Worm (Caenorhabditis elegans) whole organism, L2 larva: ENCODE data around the gene hot-9.
"Not testable (repeated sequence)": the region's sequence is repeated elsewhere in the genome, so short reads cannot be mapped to it uniquely, and the experiment has no call there.

Experiments
- C34F6.9 ChIP-seq: fragments of 150-350 bp; optimal IDR thresholded peaks from 2 replicates; lab custom pipeline; 2014; ENCODE audit warnings: missing biosample characterization, missing genetic modification characterization
- F13H6.1 ChIP-seq: sonication (generic microtip); optimal IDR thresholded peaks from 2 replicates; lab custom pipeline; 2016; ENCODE audit warnings: missing genetic modification characterization, missing compliant biosample characterization
- R02D3.7 ChIP-seq: fragments of 150-350 bp; optimal IDR thresholded peaks from 2 replicates; lab custom pipeline; 2014; ENCODE audit warnings: missing biosample characterization, missing genetic modification characterization
- Y55F3AM.14 ChIP-seq: fragments of 200-800 bp; sonication (Bioruptor generic); optimal IDR thresholded peaks from 2 replicates; lab custom pipeline; 2018; ENCODE audit warnings: mild to moderate bottlenecking, missing genetic modification characterization, missing compliant biosample characterization
- blmp-1 ChIP-seq: sonication (generic microtip); optimal IDR thresholded peaks from 2 replicates; lab custom pipeline; 2017; ENCODE audit warnings: missing genetic modification characterization, mild to moderate bottlenecking, missing compliant biosample characterization, antibody characterized with exemption, moderate library complexity; ENCODE audit not compliant: insufficient read depth
- ceh-82 ChIP-seq: fragments of 150-350 bp; optimal IDR thresholded peaks from 2 replicates; lab custom pipeline; 2014; ENCODE audit warnings: missing biosample characterization, missing genetic modification characterization
- dmd-4 ChIP-seq: sonication (generic microtip); optimal IDR thresholded peaks from 2 replicates; lab custom pipeline; 2017; ENCODE audit warnings: missing biosample characterization, missing genetic modification characterization
- egl-27 ChIP-seq: sonication (generic microtip); optimal IDR thresholded peaks from 3 replicates; lab custom pipeline; 2017; ENCODE audit warnings: missing biosample characterization, missing genetic modification reagents, missing genetic modification characterization
- elt-1 ChIP-seq: fragments of 150-350 bp; optimal IDR thresholded peaks from 2 replicates; lab custom pipeline; 2014; ENCODE audit warnings: missing biosample characterization, missing genetic modification characterization
- fos-1 ChIP-seq: fragments of 150-350 bp; optimal IDR thresholded peaks from 2 replicates; lab custom pipeline; 2014; ENCODE audit warnings: missing biosample characterization, missing genetic modification characterization
- lsy-2 ChIP-seq, 2 experiments: fragments of 150-350 bp in 1 of 2; sonication (generic microtip) in 1 of 2; optimal IDR thresholded peaks; 2 replicates each; lab custom pipeline; 2014 to 2017; ENCODE audit warnings: missing biosample characterization in 2 of 2, missing genetic modification characterization in 2 of 2
- mbf-1 ChIP-seq: sonication (generic microtip); optimal IDR thresholded peaks from 2 replicates; lab custom pipeline; 2017; ENCODE audit warnings: missing biosample characterization, missing genetic modification characterization
- nhr-10 ChIP-seq: sonication (generic microtip); optimal IDR thresholded peaks from 2 replicates; lab custom pipeline; 2017; ENCODE audit warnings: missing biosample characterization, missing genetic modification characterization
- nhr-11 ChIP-seq: fragments of 150-350 bp; optimal IDR thresholded peaks from 2 replicates; lab custom pipeline; 2014; ENCODE audit warnings: missing biosample characterization, missing genetic modification characterization
- nhr-129 ChIP-seq: fragments of 150-350 bp; optimal IDR thresholded peaks from 2 replicates; lab custom pipeline; 2014; ENCODE audit warnings: missing biosample characterization, missing genetic modification characterization
- nhr-21 ChIP-seq: fragments of 150-350 bp; optimal IDR thresholded peaks from 2 replicates; lab custom pipeline; 2014; ENCODE audit warnings: missing biosample characterization, missing genetic modification characterization
- nhr-23 ChIP-seq: fragments of 150-350 bp; optimal IDR thresholded peaks from 2 replicates; lab custom pipeline; 2014; ENCODE audit warnings: missing biosample characterization, missing genetic modification reagents, missing genetic modification characterization
- nhr-25 ChIP-seq: fragments of 150-350 bp; sonication (generic microtip); optimal IDR thresholded peaks from 3 replicates; lab custom pipeline; 2014; ENCODE audit warnings: missing biosample characterization, missing genetic modification characterization
- nhr-6 ChIP-seq: fragments of 150-350 bp; optimal IDR thresholded peaks from 2 replicates; lab custom pipeline; 2014; ENCODE audit warnings: missing biosample characterization, missing genetic modification characterization
- sem-4 ChIP-seq: fragments of 150-350 bp; optimal IDR thresholded peaks from 2 replicates; lab custom pipeline; 2014; ENCODE audit warnings: missing biosample characterization, missing genetic modification reagents, missing genetic modification characterization
- skn-1 ChIP-seq: sonication (generic microtip); optimal IDR thresholded peaks from 2 replicates; lab custom pipeline; 2017; ENCODE audit warnings: missing biosample characterization, missing genetic modification characterization
- sma-3 ChIP-seq: sonication (generic microtip); optimal IDR thresholded peaks from 2 replicates; lab custom pipeline; 2016; ENCODE audit warnings: missing genetic modification reagents, missing genetic modification characterization, missing compliant biosample characterization
- sma-9 ChIP-seq, 2 experiments: fragments of 150-350 bp in 1 of 2; sonication (generic microtip) in 1 of 2; optimal IDR thresholded peaks; 2 replicates each; lab custom pipeline; 2014 to 2016; ENCODE audit warnings: missing genetic modification characterization in 2 of 2, mild to moderate bottlenecking in 1 of 2, missing biosample characterization in 1 of 2, missing compliant biosample characterization in 1 of 2, missing genetic modification reagents in 1 of 2, moderate library complexity in 1 of 2
- unc-39 ChIP-seq: fragments of 150-350 bp; optimal IDR thresholded peaks from 2 replicates; lab custom pipeline; 2014; ENCODE audit warnings: missing biosample characterization, missing genetic modification characterization
- unc-55 ChIP-seq: fragments of 150-350 bp; sonication (generic microtip); optimal IDR thresholded peaks from 3 replicates; lab custom pipeline; 2014; ENCODE audit warnings: missing biosample characterization, missing genetic modification reagents, missing genetic modification characterization
- unc-62 ChIP-seq: fragments of 150-350 bp; optimal IDR thresholded peaks from 2 replicates; lab custom pipeline; 2014; ENCODE audit warnings: missing biosample characterization, missing genetic modification reagents, missing genetic modification characterization
- ztf-1 ChIP-seq: fragments of 200-800 bp; sonication (Bioruptor generic); conservative IDR thresholded peaks from 2 replicates; pipeline ENCODE4 v1.3.6; 2022; ENCODE audit warnings: missing genetic modification characterization, missing compliant biosample characterization
- ztf-11 ChIP-seq: sonication (generic microtip); optimal IDR thresholded peaks from 2 replicates; lab custom pipeline; 2017; ENCODE audit warnings: missing biosample characterization, missing genetic modification characterization

Gene hot-9

DNA sequence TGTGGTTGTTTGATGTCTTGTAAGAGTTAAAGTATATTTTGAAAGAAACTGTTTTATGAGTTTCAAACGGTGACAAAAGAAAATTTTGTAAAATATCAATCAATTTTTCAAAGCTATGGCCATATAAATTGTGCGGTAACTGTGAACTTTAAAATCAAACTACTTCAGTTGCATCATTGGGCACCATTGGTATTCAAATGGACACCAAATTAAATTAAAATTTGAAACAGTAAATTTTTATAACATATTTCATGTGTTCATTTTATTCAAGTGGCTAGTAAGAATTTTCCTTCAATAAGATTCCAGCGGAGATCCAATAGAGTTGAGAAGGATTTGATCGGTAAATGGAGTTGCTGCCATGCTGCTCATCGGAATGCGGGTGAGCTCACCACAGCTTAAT is 13.9 kb downstream of the hot-9 start:
- TF ChIP-seq mbf-1 (tag; lab: Kevin White, UChicago) = no peak
- no peak for TF ChIP-seq Y55F3AM.14 (GFP tag; lab: Kevin White, UChicago)
- no peak for TF ChIP-seq nhr-10 (tag; lab: Kevin White, UChicago)
- TF ChIP-seq R02D3.7 = no peak
- TF ChIP-seq egl-27 (tag; lab: Kevin White, UChicago) = no peak
- no peak for TF ChIP-seq lsy-2 (tag; optimal IDR thresholded peaks at IDR 0.05; lab: Kevin White, UChicago)
- no peak for TF ChIP-seq nhr-21 (tag; lab: Kevin White, UChicago)
- no peak for TF ChIP-seq unc-55 (GFP tag; lab: Kevin White, UChicago)
- TF ChIP-seq sma-9 (GFP tag; optimal IDR thresholded peaks at IDR 0.05; lab: Kevin White, UChicago) = no peak
- no peak for TF ChIP-seq sma-9 (tag; optimal IDR thresholded peaks at IDR 0.05; lab: Kevin White, UChicago)

DNA sequence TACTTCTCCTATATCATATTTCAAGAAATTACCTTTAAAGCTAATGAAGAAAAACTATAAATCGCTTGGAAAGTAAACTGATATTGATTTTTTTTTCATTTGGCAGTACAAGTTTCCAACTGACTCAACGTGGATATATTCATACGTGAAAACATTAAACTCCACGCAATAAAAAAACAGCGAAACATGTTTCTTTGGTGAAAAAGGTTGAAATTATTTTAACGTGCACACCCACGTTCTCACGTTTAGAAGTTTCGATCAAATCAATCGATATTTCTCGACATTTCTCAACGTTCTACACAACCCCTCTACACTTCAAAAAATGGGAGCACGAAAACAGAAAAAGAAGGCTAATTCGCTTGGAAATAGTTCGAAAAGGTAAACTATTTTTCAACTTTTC is 16.3 kb downstream of the hot-9 start, which contains the start of the genes best-6 and C09B9.2:
Gene best-6 (minus strand): TSS at position 101 of the 400 bp plus-strand sequence.
Gene C09B9.2 (plus strand): TSS at position 314 of the 400 bp plus-strand sequence.
- TF ChIP-seq nhr-10 (tag; lab: Kevin White, UChicago) = no peak

DNA sequence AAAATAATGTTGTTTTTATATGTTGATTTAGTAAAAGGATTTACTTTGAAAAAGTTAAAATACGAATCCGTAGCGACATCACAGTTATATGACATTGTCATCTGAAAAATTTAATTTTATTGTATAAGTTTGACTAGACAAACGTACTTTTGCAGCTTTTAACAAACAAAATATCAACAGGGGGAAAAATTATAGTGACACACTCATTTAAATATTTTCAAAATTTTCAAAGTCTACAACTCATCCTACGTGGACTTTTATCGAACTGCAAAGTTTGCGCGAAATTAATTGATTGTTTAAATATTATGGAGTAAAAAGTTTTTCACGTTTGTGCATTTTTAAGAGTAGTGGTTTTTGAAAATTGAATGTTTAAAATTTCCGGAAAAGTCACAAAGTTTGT is 19.6 kb downstream of the hot-9 start, which contains the start of gene C09B9.85:
Gene C09B9.85 (minus strand): TSS at position 101 of the 400 bp plus-strand sequence.
- TF ChIP-seq ztf-1 (GFP tag; lab: Robert Waterston, UW) = no peak
- no peak for TF ChIP-seq sma-3 (GFP tag; lab: Kevin White, UChicago)
- TF ChIP-seq, all 48 proteins: peak for 0

DNA sequence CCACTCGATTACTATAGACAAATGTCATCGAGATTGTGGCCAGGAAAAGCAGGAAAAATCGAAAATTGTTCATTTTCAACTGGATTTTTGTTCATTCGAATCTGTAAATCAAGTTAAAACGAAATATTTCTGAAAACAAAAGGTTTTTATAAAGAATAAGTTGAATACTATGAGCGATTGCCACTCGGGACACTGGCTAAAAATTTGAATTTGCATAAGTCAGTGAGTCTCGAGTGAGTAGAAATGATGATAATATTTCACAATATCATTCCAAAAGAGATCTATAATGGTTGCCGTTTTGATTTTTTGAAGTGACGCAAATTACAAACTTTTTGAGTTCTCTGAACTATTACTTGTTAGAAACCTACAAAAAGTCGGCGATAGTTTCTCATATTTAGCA is 24.8 kb downstream of the hot-9 start, which contains the start of gene T28H11.8:
Gene T28H11.8 (minus strand): TSS at position 101 of the 400 bp plus-strand sequence.
- TF ChIP-seq C34F6.9 (tag; lab: Kevin White, UChicago) (no peak), egl-27 (tag; lab: Kevin White, UChicago) (no peak), nhr-129 (tag; lab: Kevin White, UChicago) (no peak), nhr-10 (tag; lab: Kevin White, UChicago) (no peak), sem-4 (no peak), R02D3.7 (no peak), nhr-6 (tag; lab: Kevin White, UChicago) (no peak), unc-62 (GFP tag; lab: Kevin White, UChicago) (no peak), ceh-82 (tag; lab: Kevin White, UChicago) (no peak), skn-1 (tag; lab: Kevin White, UChicago) (no peak), unc-39 (tag; lab: Kevin White, UChicago) (no peak), ztf-1 (GFP tag; lab: Robert Waterston, UW) (no peak), mbf-1 (tag; lab: Kevin White, UChicago) (no peak), ztf-11 (no peak), nhr-23 (tag; lab: Kevin White, UChicago) (no peak), nhr-11 (tag; lab: Kevin White, UChicago) (no peak), blmp-1 (tag; lab: Kevin White, UChicago) (no peak), F13H6.1 (no peak), elt-1 (tag; lab: Kevin White, UChicago) (no peak), fos-1 (no peak)

DNA sequence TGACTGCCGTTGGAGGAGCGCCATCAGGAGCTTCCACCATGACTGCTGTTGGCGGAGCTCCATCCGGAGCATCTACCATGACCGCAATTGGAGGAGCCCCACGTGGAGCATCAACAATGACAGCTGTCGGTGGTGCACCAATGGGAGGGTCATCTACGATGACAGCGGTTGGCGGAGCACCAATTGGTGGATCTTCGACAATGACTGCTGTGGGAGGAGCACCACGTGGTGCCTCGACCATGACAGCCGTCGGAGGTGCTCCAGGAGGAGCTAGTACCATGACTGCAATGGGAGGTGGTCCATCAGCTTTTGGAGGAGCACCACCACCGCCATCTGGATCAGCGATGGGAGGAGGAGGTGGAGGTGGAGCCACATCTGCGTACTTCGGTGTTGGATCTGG is 28.2 kb downstream of the hot-9 start, which contains the start of gene T28H11.7:
Gene T28H11.7 (minus strand): TSS at position 101 of the 400 bp plus-strand sequence.
- TF ChIP-seq nhr-23 (tag; lab: Kevin White, UChicago); Y55F3AM.14 (GFP tag; lab: Kevin White, UChicago); C34F6.9 (tag; lab: Kevin White, UChicago): not testable (repeated sequence)

DNA sequence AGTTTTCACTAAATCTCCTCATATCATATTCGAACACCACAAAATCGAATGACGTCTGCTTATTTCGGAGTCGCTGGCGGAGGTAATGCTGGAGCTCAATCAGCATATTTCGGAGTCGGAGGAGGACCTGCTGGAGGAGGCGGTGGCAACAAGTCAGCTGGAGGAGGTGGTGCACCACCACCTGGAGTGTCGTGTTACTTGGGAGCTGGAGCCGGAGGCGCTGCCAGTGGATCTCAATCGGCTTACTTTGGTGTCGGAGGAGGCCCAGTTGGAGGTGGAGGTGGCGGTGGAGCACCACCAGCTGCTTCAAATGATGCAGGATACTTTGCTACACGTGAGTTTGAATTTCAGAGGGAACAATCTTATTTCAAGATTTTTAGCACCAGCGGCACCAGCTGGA is 28.8 kb downstream of the hot-9 start, which contains the start of gene ssq-4:
Gene ssq-4 (plus strand): TSS at position 19 of the 400 bp plus-strand sequence.
- not testable (repeated sequence) for TF ChIP-seq nhr-25, mbf-1, dmd-4 (tag; lab: Kevin White, UChicago)
